Worm (Caenorhabditis elegans) whole organism, L4/young adult: Measurements from ENCODE around the gene Y110A2AL.1.

Experiments
- W03F9.2 ChIP-seq: fragments of 150-350 bp; optimal IDR thresholded peaks from 2 replicates; lab custom pipeline; 2014; ENCODE audit warnings: missing biosample characterization, missing genetic modification characterization
- dao-5 ChIP-seq: sonication (generic microtip); optimal IDR thresholded peaks from 2 replicates; lab custom pipeline; 2016; ENCODE audit warnings: missing genotype, missing genetic modification characterization, moderate library complexity, missing compliant biosample characterization
- him-1 ChIP-seq: sonication (generic microtip); optimal IDR thresholded peaks from 2 replicates; lab custom pipeline; 2016; ENCODE audit warnings: missing genotype, missing genetic modification reagents, missing genetic modification characterization, missing compliant biosample characterization

- TF ChIP-seq him-1 (tag; lab: Kevin White, UChicago) (no peak), W03F9.2 (tag; lab: Kevin White, UChicago) (no peak), dao-5 (tag; lab: Kevin White, UChicago) (no peak)
Measured at ce11 chrII:2858851-2859250, 16.1 kb upstream of the Y110A2AL.1 start.
